Worm (Caenorhabditis elegans): ENCODE data around the gene ZK1248.15.

DNA sequence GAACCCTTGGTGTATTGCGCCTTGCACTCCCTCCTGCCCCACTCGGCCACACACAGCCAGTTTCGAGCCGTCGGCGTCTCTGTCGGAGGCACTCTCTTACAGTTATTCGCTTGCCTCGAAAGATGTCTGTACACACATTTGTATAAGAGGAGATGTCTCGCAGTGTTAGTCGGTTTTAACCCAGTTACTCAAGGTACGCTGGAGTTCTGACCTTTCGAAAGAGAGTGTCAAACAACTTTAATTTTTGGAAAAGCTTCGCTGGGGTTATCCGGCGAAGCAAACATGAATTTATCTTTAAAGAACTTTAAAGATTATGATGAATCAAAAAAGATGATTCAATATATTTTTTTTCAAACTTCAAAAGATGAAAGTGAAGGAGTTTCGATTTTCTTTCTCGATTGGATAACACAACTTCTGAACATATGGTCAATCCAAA lies 6.4 kb upstream of the ZK1248.15 start:
- TF ChIP-seq nhr-12 (tag; optimal IDR thresholded peaks at IDR 0.05), result peak; percentile 59
- TF ChIP-seq aly-2 (tag; optimal IDR thresholded peaks at IDR 0.05), result peak; percentile 94
- peak; percentile 99 for TF ChIP-seq nhr-25 (tag; optimal IDR thresholded peaks at IDR 0.05)
